Fruit fly (Drosophila melanogaster): ENCODE measurements around the gene jigr1.

jigr1 gene

DNA sequence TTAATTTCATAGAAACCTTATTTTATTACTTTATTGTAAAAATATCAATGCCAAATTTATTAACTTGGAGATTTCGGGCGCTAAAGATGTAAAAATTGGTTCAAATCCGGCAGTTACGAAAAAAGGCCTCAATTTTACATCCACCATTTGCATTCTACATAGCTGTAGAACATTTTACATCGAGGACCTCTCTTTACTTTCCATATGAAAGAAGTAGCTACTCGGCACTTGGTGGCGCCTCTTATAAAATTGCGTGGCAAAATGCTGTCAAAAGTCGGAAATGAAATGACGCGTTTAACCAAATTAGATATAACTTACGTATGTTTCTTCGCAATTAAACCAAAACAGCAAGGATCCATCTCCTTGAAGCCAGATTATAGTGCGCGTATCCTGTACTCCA is 46.1 kb upstream of the jigr1 start:
- TF ChIP-seq CG18599 (GFP tag; optimal IDR thresholded peaks at IDR 0.05), result peak; percentile 27
- TF ChIP-seq CG10267 (tag; optimal IDR thresholded peaks at IDR 0.05), result peak; percentile 39
- TF ChIP-seq nom (GFP tag; optimal IDR thresholded peaks at IDR 0.05), result no peak
- TF ChIP-seq amos (GFP tag; IDR thresholded peaks at IDR 0.05; ENCODE audit: partially characterized antibody), result peak; percentile 71; the same call in 1 of the 2 replicates
- TF ChIP-seq D19B (GFP tag; optimal IDR thresholded peaks at IDR 0.05), result no peak
- TF ChIP-seq CG4328 (GFP tag; optimal IDR thresholded peaks at IDR 0.05), result no peak
- no peak for TF ChIP-seq YL-1 (GFP tag; optimal IDR thresholded peaks at IDR 0.05)
- TF ChIP-seq CG7271 (tag; optimal IDR thresholded peaks at IDR 0.05), result peak; percentile 5
- TF ChIP-seq jing (GFP tag; optimal IDR thresholded peaks at IDR 0.05), result no peak
- TF ChIP-seq emc (GFP tag; optimal IDR thresholded peaks at IDR 0.05), result no peak
- peak; percentile 40 for TF ChIP-seq CG15696 (tag; optimal IDR thresholded peaks at IDR 0.05)
- no peak for TF ChIP-seq ssp (GFP tag; IDR thresholded peaks at IDR 0.05)
- peak; percentile 21 for TF ChIP-seq CG18764 (GFP tag; optimal IDR thresholded peaks at IDR 0.05)
- TF ChIP-seq Myb (GFP tag; optimal IDR thresholded peaks at IDR 0.05), result peak; percentile 21
- TF ChIP-seq ci (GFP tag; IDR thresholded peaks at IDR 0.05), result peak; percentile 45; the same call in 1 of the 3 replicates
- 0 out of 2 replicates have a peak, but pooled peaks have one; percentile 5 for TF ChIP-seq Rfx (GFP tag; IDR thresholded peaks at IDR 0.05)
- TF ChIP-seq NC2α (GFP tag; optimal IDR thresholded peaks at IDR 0.05), result no peak
- TF ChIP-seq onecut (GFP tag; IDR thresholded peaks at IDR 0.05), result 0 out of 2 replicates have a peak, but pooled peaks have one; percentile 14
- TF ChIP-seq maf-S (GFP tag; optimal IDR thresholded peaks at IDR 0.05), result no peak
- no peak for TF ChIP-seq CG1832 (GFP tag; optimal IDR thresholded peaks at IDR 0.05)
- TF ChIP-seq CG9932 (GFP tag; IDR thresholded peaks at IDR 0.05), result no peak
- no peak for TF ChIP-seq Stat92E (GFP tag; optimal IDR thresholded peaks at IDR 0.05)
- no peak for TF ChIP-seq peb (GFP tag; IDR thresholded peaks at IDR 0.05)
- no peak for TF ChIP-seq H15 (GFP tag; IDR thresholded peaks at IDR 0.05)
- no peak for TF ChIP-seq Scr (GFP tag; IDR thresholded peaks at IDR 0.05; ENCODE audit: partially characterized antibody)
- TF ChIP-seq Meics (GFP tag; optimal IDR thresholded peaks at IDR 0.05), result peak; percentile 2
- TF ChIP-seq CG14965 (GFP tag; optimal IDR thresholded peaks at IDR 0.05; ENCODE audit: borderline replicate concordance), result peak; percentile 97
- no peak for TF ChIP-seq crp (GFP tag; optimal IDR thresholded peaks at IDR 0.05)
- TF ChIP-seq ash1 (GFP tag; optimal IDR thresholded peaks at IDR 0.05), result no peak
- TF ChIP-seq Atf6 (GFP tag; IDR thresholded peaks at IDR 0.05), result no peak
- no peak for TF ChIP-seq ATbp (GFP tag; optimal IDR thresholded peaks at IDR 0.05)
- TF ChIP-seq CG1603 (tag; optimal IDR thresholded peaks at IDR 0.05), result peak; percentile 3
- no peak for TF ChIP-seq pb (GFP tag; optimal IDR thresholded peaks at IDR 0.05)
- TF ChIP-seq Med (GFP tag), result peak; percentile 27
- TF ChIP-seq CG17829 (tag; optimal IDR thresholded peaks at IDR 0.05), result no peak
- peak; percentile 30 for TF ChIP-seq CG13894 (tag; optimal IDR thresholded peaks at IDR 0.05)
- TF ChIP-seq knrl (GFP tag; IDR thresholded peaks at IDR 0.05; ENCODE audit: partially characterized antibody), result peak; percentile 23; the same call in 1 of the 3 replicates
- TF ChIP-seq pita (GFP tag; optimal IDR thresholded peaks at IDR 0.05), result peak; percentile 32
- 0 out of 2 replicates have a peak, but pooled peaks have one; percentile 15 for TF ChIP-seq sob (GFP tag; IDR thresholded peaks at IDR 0.05)
- no peak for TF ChIP-seq Nf-YC (tag; optimal IDR thresholded peaks at IDR 0.05)
- TF ChIP-seq ken (GFP tag; IDR thresholded peaks at IDR 0.05), result no peak
- TF ChIP-seq usp (GFP tag; optimal IDR thresholded peaks at IDR 0.05), result no peak
- peak; percentile 74 for TF ChIP-seq sens (GFP tag)
- no peak for TF ChIP-seq chm (GFP tag; IDR thresholded peaks at IDR 0.05)
- no peak for TF ChIP-seq CG12659 (GFP tag; optimal IDR thresholded peaks at IDR 0.05)
- no peak for TF ChIP-seq gro (GFP tag; optimal IDR thresholded peaks at IDR 0.05)
- TF ChIP-seq abd-A (tag; optimal IDR thresholded peaks at IDR 0.05), result peak; percentile 42
- peak; percentile 54; the same call in 1 of the 2 replicates for TF ChIP-seq Xrp1 (GFP tag; IDR thresholded peaks at IDR 0.05)
- TF ChIP-seq trem (tag; optimal IDR thresholded peaks at IDR 0.05), result peak; percentile 24
- no peak for TF ChIP-seq CG18619 (GFP tag; optimal IDR thresholded peaks at IDR 0.05)
